Worm (Caenorhabditis elegans) whole organism, midembryonic: ENCODE results near the gene ret-1.

ENCODE experiments used
- T22C8.4 ChIP-seq: fragments of 200-800 bp; sonication (Bioruptor generic); IDR thresholded peaks from 2 replicates; pipeline ENCODE4 v1.3.6; 2022; ENCODE audit warnings: missing genetic modification characterization, missing compliant biosample characterization
- klf-2 ChIP-seq: fragments of 200-800 bp; sonication (Bioruptor generic); conservative IDR thresholded peaks from 2 replicates; pipeline ENCODE4 v1.3.6; 2022; ENCODE audit warnings: missing genetic modification reagents, missing genetic modification characterization, missing compliant biosample characterization

DNA sequence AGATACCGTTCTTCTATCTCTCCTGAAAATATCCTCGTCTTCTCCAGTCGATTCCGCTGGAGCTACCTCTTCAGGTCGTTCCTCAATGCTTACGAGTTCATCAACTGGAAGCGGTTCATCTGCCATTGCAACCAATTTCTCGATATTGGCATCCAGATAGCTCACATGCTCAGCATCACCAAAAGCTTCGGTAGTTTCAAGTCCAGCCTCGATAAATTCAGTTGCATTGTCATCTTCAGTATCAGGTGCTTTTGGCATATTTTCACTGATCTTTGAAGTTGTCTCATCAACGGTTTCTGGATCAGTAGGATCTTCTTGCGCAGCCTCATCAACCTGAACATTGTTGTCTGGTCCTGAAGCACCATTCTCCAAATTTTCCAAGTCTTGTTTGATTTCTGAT lies 5.6 kb downstream of the ret-1 start:
- TF ChIP-seq klf-2 (GFP tag; lab: Robert Waterston, UW) (no peak), T22C8.4 (no peak)
